Fruit fly (Drosophila melanogaster): Measurements from ENCODE around the gene CG34129.

CG34129 gene

DNA sequence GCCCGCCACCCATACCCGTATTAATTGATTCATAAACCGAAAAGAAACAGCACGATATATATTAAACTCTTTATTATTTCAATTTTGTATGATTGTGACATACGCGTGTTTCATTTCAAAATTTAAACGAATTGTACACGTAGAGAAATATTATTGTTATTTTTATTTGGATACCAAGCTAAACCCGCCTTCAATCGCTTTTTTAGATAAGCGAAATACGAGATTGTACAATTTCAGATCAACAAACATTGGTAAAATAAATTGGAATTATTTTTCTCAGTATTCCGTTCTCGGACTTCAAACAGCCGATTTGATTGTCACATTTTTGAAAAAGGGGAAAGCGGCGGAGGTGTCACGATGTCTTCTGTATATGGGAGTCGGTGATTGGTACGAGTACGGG lies 44.0 kb upstream of the CG34129 start (continued):
- TF ChIP-seq kah (GFP tag; optimal IDR thresholded peaks at IDR 0.05) (no peak), gro (GFP tag; optimal IDR thresholded peaks at IDR 0.05) (peak; percentile 39), schlank (tag; optimal IDR thresholded peaks at IDR 0.05) (no peak), org-1 (GFP tag; optimal IDR thresholded peaks at IDR 0.05) (peak; percentile 3), D (optimal IDR thresholded peaks at IDR 0.05) (no peak), D (GFP tag; optimal IDR thresholded peaks at IDR 0.05) (no peak), Lhr (GFP tag; optimal IDR thresholded peaks at IDR 0.05) (no peak), CG11695 (GFP tag; IDR thresholded peaks at IDR 0.05) (peak; percentile 47; the same call in 1 of the 3 replicates), knrl (GFP tag; IDR thresholded peaks at IDR 0.05; ENCODE audit: partially characterized antibody) (no peak), CG32532 (GFP tag; IDR thresholded peaks at IDR 0.05) (peak; percentile 37; the same call in 1 of the 2 replicates), Hand (GFP tag; optimal IDR thresholded peaks at IDR 0.05) (no peak), CG14014 (GFP tag; IDR thresholded peaks at IDR 0.05) (peak; percentile 58), oc (tag; optimal IDR thresholded peaks at IDR 0.05) (no peak), B-H1 (GFP tag; IDR thresholded peaks at IDR 0.05) (peak; percentile 33; the same call in 2 of the 3 replicates)

DNA sequence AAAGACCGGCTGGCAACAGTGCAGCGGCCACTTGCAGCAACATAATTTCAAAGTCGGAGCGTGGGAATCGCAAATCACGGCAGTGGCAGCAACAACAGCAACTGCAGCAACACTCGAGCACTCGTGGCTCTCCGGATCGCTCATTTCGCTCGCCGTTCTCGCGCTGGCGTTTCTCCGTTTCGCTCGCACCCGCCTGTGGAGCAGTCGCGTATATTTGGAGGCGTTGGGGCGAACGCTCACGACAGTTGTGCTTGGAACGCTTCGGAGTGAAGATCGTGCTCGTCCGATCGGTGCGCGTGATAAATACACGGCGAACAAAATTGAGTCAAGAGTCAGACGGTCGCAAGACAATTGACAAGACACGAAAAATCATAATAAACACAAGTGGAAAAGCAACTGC lies 39.0 kb upstream of the CG34129 start, which contains the start of gene CG12290:
Gene CG12290, plus strand, starts transcription at position 233 of the 400 bp plus-strand sequence.
- TF ChIP-seq tap (tag; optimal IDR thresholded peaks at IDR 0.05) = peak; percentile 6
- TF ChIP-seq CG4730 (GFP tag; IDR thresholded peaks at IDR 0.05) = 0 out of 2 replicates have a peak, but pooled peaks have one; percentile 7
- no peak for TF ChIP-seq ham (GFP tag; IDR thresholded peaks at IDR 0.05)
- TF ChIP-seq gro (GFP tag; optimal IDR thresholded peaks at IDR 0.05) = peak; percentile 8
- TF ChIP-seq Med (GFP tag) = peak; percentile 93
- peak; percentile 53 for TF ChIP-seq kah (GFP tag; optimal IDR thresholded peaks at IDR 0.05)
- TF ChIP-seq E2f1 (GFP tag; IDR thresholded peaks at IDR 0.05) = peak; percentile 16; the same call in 1 of the 2 replicates
- TF ChIP-seq CG34376 (GFP tag; optimal IDR thresholded peaks at IDR 0.05) = peak; percentile 6
- no peak for TF ChIP-seq sc (optimal IDR thresholded peaks at IDR 0.05)
- TF ChIP-seq sc (GFP tag; optimal IDR thresholded peaks at IDR 0.05) = no peak
- peak; percentile 59 for TF ChIP-seq NFAT (GFP tag; IDR thresholded peaks at IDR 0.05)
- peak; percentile 54 for TF ChIP-seq CG17385 (GFP tag; optimal IDR thresholded peaks at IDR 0.05)
- peak; percentile 96 for TF ChIP-seq Jarid2 (GFP tag; optimal IDR thresholded peaks at IDR 0.05)
- TF ChIP-seq gce (GFP tag; IDR thresholded peaks at IDR 0.05) = peak; percentile 41; the same call in 1 of the 3 replicates
- TF ChIP-seq dmrt11E (tag; optimal IDR thresholded peaks at IDR 0.05) = no peak
- peak; percentile 33 for TF ChIP-seq sens (GFP tag)
- peak; percentile 29 for TF ChIP-seq B-H2 (GFP tag; optimal IDR thresholded peaks at IDR 0.05)
- TF ChIP-seq Drgx (GFP tag; IDR thresholded peaks at IDR 0.05) = peak; percentile 64
- peak; percentile 3 for TF ChIP-seq CG7786 (GFP tag; optimal IDR thresholded peaks at IDR 0.05)
- TF ChIP-seq MTF-1 (GFP tag; optimal IDR thresholded peaks at IDR 0.05; ENCODE audit: borderline replicate concordance) = no peak
- peak; percentile 44 for TF ChIP-seq HHEX (GFP tag; optimal IDR thresholded peaks at IDR 0.05)
- TF ChIP-seq CG8290 (GFP tag; optimal IDR thresholded peaks at IDR 0.05) = no peak
- TF ChIP-seq CG8290 (tag; optimal IDR thresholded peaks at IDR 0.05) = peak in 1 of 2 experiments; percentile 68
- TF ChIP-seq CG15601 (tag; optimal IDR thresholded peaks at IDR 0.05) = no peak
- TF ChIP-seq jigr1 (GFP tag; IDR thresholded peaks at IDR 0.05) = no peak
- TF ChIP-seq CG2875 (GFP tag; optimal IDR thresholded peaks at IDR 0.05) = peak; percentile 8
- TF ChIP-seq pb (GFP tag; optimal IDR thresholded peaks at IDR 0.05) = peak; percentile 2
- peak; percentile 20 for TF ChIP-seq CG1647 (GFP tag; optimal IDR thresholded peaks at IDR 0.05)
- peak; percentile 93; the same call in 3 of the 4 replicates for TF ChIP-seq chinmo (GFP tag; IDR thresholded peaks at IDR 0.05; ENCODE audit: partially characterized antibody)
- 0 out of 2 replicates have a peak, but pooled peaks have one; percentile 12 for TF ChIP-seq CG6689 (GFP tag; IDR thresholded peaks at IDR 0.05)
- TF ChIP-seq CG16813 (GFP tag; IDR thresholded peaks at IDR 0.05; ENCODE audit: partially characterized antibody) = no peak
- TF ChIP-seq her (GFP tag; optimal IDR thresholded peaks at IDR 0.05) = peak; percentile 57
- no peak for TF ChIP-seq CG3995 (GFP tag; optimal IDR thresholded peaks at IDR 0.05)
- TF ChIP-seq CG1529 (GFP tag; optimal IDR thresholded peaks at IDR 0.05) = no peak
- peak; percentile 2 for TF ChIP-seq oc (tag; optimal IDR thresholded peaks at IDR 0.05)
- TF ChIP-seq pan (optimal IDR thresholded peaks at IDR 0.05) = no peak
- peak in 1 of 2 experiments; percentile 25 for TF ChIP-seq pan (GFP tag; optimal IDR thresholded peaks at IDR 0.05 in 1 of 2, IDR thresholded peaks at IDR 0.05 in 1 of 2)
- TF ChIP-seq exex (tag; optimal IDR thresholded peaks at IDR 0.05) = no peak
- TF ChIP-seq ap (GFP tag; IDR thresholded peaks at IDR 0.05) = peak; percentile 41; the same call in 1 of the 2 replicates

Measured in whole organism, embryonic.